Fruit fly (Drosophila melanogaster) whole organism, adult: ENCODE measurements around the gene Tim17a2.

Source experiments
- CG12768 ChIP-seq: fragments of 200-800 bp; sonication (Bioruptor generic); optimal IDR thresholded peaks from 2 replicates; lab custom pipeline; 2017; ENCODE audit warnings: missing biosample characterization, missing genetic modification characterization, mild to moderate bottlenecking, moderate library complexity, missing genetic modification reagents
- kay ChIP-seq: fragments of 200-800 bp; sonication (Bioruptor generic); peaks from one replicate; lab custom pipeline; 2016; ENCODE audit warnings: missing biosample characterization, missing genetic modification characterization, borderline replicate concordance
- tj ChIP-seq: fragments of 200-800 bp; sonication (Bioruptor generic); optimal IDR thresholded peaks from 3 replicates; lab custom pipeline; 2017; ENCODE audit warnings: missing biosample characterization, mild to moderate bottlenecking, missing genetic modification characterization, moderate library complexity

dm6 chr3R:5280380-5280779 is 17.9 kb upstream of the Tim17a2 start:
- TF ChIP-seq tj (GFP tag; lab: Kevin White, UChicago) (no peak), kay (GFP tag; lab: Kevin White, UChicago) (peak; percentile 28), CG12768 (GFP tag; lab: Kevin White, UChicago) (no peak)
